Fruit fly (Drosophila melanogaster) whole organism, adult: ENCODE results near the gene MICU1.
A peak's percentile ranks its signal among the peaks of the same experiment; 100 is the strongest.

Source experiments
- CG1620 ChIP-seq: fragments of 200-800 bp; sonication (Bioruptor generic); optimal IDR thresholded peaks from 2 replicates; lab custom pipeline; 2016; ENCODE audit warnings: missing biosample characterization, missing genetic modification characterization
- CG5204 ChIP-seq: fragments of 200-800 bp; sonication (Bioruptor generic); optimal IDR thresholded peaks from 2 replicates; lab custom pipeline; 2016; ENCODE audit warnings: missing biosample characterization, missing genetic modification characterization
- CG7045 ChIP-seq: fragments of 200-800 bp; sonication (Bioruptor generic); optimal IDR thresholded peaks from 2 replicates; lab custom pipeline; 2017; ENCODE audit warnings: missing biosample characterization, mild to moderate bottlenecking, missing genetic modification characterization
- cic ChIP-seq: fragments of 200-800 bp; sonication (Bioruptor generic); optimal IDR thresholded peaks from 2 replicates; lab custom pipeline; 2017; ENCODE audit warnings: missing biosample characterization, mild to moderate bottlenecking, missing genetic modification characterization, moderate library complexity
- kay ChIP-seq: fragments of 200-800 bp; sonication (Bioruptor generic); peaks from one replicate; lab custom pipeline; 2016; ENCODE audit warnings: missing biosample characterization, missing genetic modification characterization, borderline replicate concordance
- ovo ChIP-seq: fragments of 200-800 bp; sonication (Bioruptor generic); optimal IDR thresholded peaks from 2 replicates; lab custom pipeline; 2016; ENCODE audit warnings: missing biosample characterization, missing genetic modification characterization
- tj ChIP-seq: fragments of 200-800 bp; sonication (Bioruptor generic); optimal IDR thresholded peaks from 3 replicates; lab custom pipeline; 2017; ENCODE audit warnings: missing biosample characterization, mild to moderate bottlenecking, missing genetic modification characterization, moderate library complexity

DNA sequence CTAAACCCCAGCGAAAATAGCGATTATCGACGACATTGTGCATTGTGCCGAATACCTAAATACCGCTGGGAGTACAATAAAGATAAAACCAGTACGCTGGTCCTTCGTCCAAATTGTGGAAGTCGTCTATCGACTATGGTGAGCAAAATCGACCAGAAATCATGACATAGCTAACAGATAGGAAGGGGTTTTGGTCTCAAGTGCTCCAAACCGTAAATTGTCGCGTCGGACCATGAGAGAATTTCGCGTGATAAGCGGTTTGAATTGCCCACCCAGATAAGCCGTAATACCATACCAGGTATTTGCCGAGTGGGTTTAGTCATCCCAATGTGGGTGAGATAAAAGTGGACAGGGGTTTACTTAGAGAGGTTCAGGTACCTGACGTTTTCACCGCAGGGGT is 35.9 kb downstream of the MICU1 start:
- TF ChIP-seq tj (GFP tag; lab: Kevin White, UChicago) = peak; percentile 4
- TF ChIP-seq ovo (GFP tag; lab: Kevin White, UChicago) = no peak
- peak; percentile 1 for TF ChIP-seq CG7045 (GFP tag; lab: Kevin White, UChicago)
- TF ChIP-seq CG5204 (GFP tag; lab: Kevin White, UChicago) = no peak
- peak; percentile 53 for TF ChIP-seq kay (GFP tag; lab: Kevin White, UChicago)
- TF ChIP-seq CG1620 (GFP tag; lab: Kevin White, UChicago) = no peak
- TF ChIP-seq cic = peak; percentile 84
